Fruit fly (Drosophila melanogaster) whole organism, embryonic: ENCODE results near the gene CG7320.

Experiments
- Asciz ChIP-seq: fragments of 200-800 bp; sonication (Bioruptor generic); optimal IDR thresholded peaks from 2 replicates; lab custom pipeline; 2017; ENCODE audit warnings: missing biosample characterization, mild to moderate bottlenecking, missing genetic modification characterization, missing genetic modification reagents
- Atf-2 ChIP-seq: fragments of 200-800 bp; sonication (Bioruptor generic); optimal IDR thresholded peaks from 2 replicates; lab custom pipeline; 2016; ENCODE audit warnings: missing biosample characterization, missing genetic modification characterization
- Atf3 ChIP-seq: fragments of 200-800 bp; sonication (Bioruptor generic); optimal IDR thresholded peaks from 3 replicates; lab custom pipeline; 2016; ENCODE audit warnings: missing biosample characterization, missing genetic modification characterization
- B-H2 ChIP-seq: fragments of 200-800 bp; sonication (Bioruptor generic); optimal IDR thresholded peaks from 2 replicates; lab custom pipeline; 2018; ENCODE audit warnings: missing biosample characterization, mild to moderate bottlenecking, missing genetic modification characterization
- CG10147 ChIP-seq: fragments of 200-800 bp; sonication (Bioruptor generic); optimal IDR thresholded peaks from 2 replicates; lab custom pipeline; 2019; ENCODE audit warnings: missing biosample characterization, mild to moderate bottlenecking, missing genetic modification characterization, moderate library complexity
- CG1024 ChIP-seq: fragments of 200-800 bp; sonication (Bioruptor generic); IDR thresholded peaks from 2 replicates; pipeline ENCODE4 v1.3.6; 2022; ENCODE audit warnings: missing biosample characterization, missing genetic modification characterization
- CG10462 ChIP-seq: fragments of 200-800 bp; sonication (Bioruptor generic); optimal IDR thresholded peaks from 2 replicates; lab custom pipeline; 2016; ENCODE audit warnings: missing biosample characterization, missing genetic modification characterization
- CG11398 ChIP-seq: fragments of 200-800 bp; sonication (Bioruptor generic); optimal IDR thresholded peaks from 2 replicates; lab custom pipeline; 2016; ENCODE audit warnings: missing biosample characterization, missing genetic modification characterization
- CG12071 ChIP-seq: fragments of 200-800 bp; sonication (Bioruptor generic); optimal IDR thresholded peaks from 3 replicates; lab custom pipeline; 2018; ENCODE audit warnings: missing biosample characterization, mild to moderate bottlenecking, missing genetic modification characterization
- CG13775 ChIP-seq: fragments of 200-800 bp; sonication (Bioruptor generic); optimal IDR thresholded peaks from 3 replicates; lab custom pipeline; 2017; ENCODE audit warnings: missing biosample characterization, mild to moderate bottlenecking, missing genetic modification characterization
- CG13894 ChIP-seq: fragments of 200-800 bp; sonication (Bioruptor generic); optimal IDR thresholded peaks from 3 replicates; lab custom pipeline; 2018; ENCODE audit warnings: missing biosample characterization, mild to moderate bottlenecking, missing genetic modification characterization, moderate library complexity
- CG15269 ChIP-seq: fragments of 200-800 bp; sonication (Bioruptor generic); optimal IDR thresholded peaks from 2 replicates; lab custom pipeline; 2018; ENCODE audit warnings: missing biosample characterization, mild to moderate bottlenecking, missing genetic modification characterization, moderate library complexity
- CG2199 ChIP-seq: fragments of 200-800 bp; sonication (Bioruptor generic); IDR thresholded peaks from 3 replicates; pipeline ENCODE4 v1.3.6; 2022; ENCODE audit warnings: missing biosample characterization, missing genetic modification characterization
- CG32532 ChIP-seq: fragments of 200-800 bp; sonication (Bioruptor generic); IDR thresholded peaks from 2 replicates; pipeline ENCODE4 v1.3.6; 2022; ENCODE audit warnings: missing biosample characterization, missing genetic modification characterization
- CG32772 ChIP-seq: fragments of 200-800 bp; sonication (Bioruptor generic); IDR thresholded peaks from 2 replicates; pipeline ENCODE4 v1.3.6; 2022; ENCODE audit warnings: missing biosample characterization, missing genetic modification characterization
- CG4282 ChIP-seq: fragments of 200-800 bp; sonication (Bioruptor generic); optimal IDR thresholded peaks from 2 replicates; lab custom pipeline; 2016; ENCODE audit warnings: missing biosample characterization, missing genetic modification characterization
- CG4617 ChIP-seq: fragments of 200-800 bp; sonication (Bioruptor generic); optimal IDR thresholded peaks from 3 replicates; lab custom pipeline; 2016; ENCODE audit warnings: missing biosample characterization, missing genetic modification characterization, borderline replicate concordance
- CG7987 ChIP-seq: fragments of 200-800 bp; sonication (Bioruptor generic); optimal IDR thresholded peaks from 2 replicates; lab custom pipeline; 2018; ENCODE audit warnings: missing biosample characterization, mild to moderate bottlenecking, missing genetic modification characterization, moderate library complexity
- D ChIP-seq, 2 experiments: fragments of 200-800 bp in 1 of 2; fragments of >200 bp in 1 of 2; sonication (Bioruptor generic) in 1 of 2; optimal IDR thresholded peaks; 2 replicates in 1 of 2; 3 replicates in 1 of 2; lab custom pipeline; 2017; ENCODE audit warnings: mild to moderate bottlenecking in 1 of 2, missing biosample characterization in 1 of 2, missing genetic modification characterization in 1 of 2, missing genetic modification reagents in 1 of 2
- D19B ChIP-seq: fragments of 200-800 bp; sonication (Bioruptor generic); optimal IDR thresholded peaks from 2 replicates; lab custom pipeline; 2017; ENCODE audit warnings: missing biosample characterization, mild to moderate bottlenecking, missing genetic modification characterization
- Doc2 ChIP-seq: fragments of 200-800 bp; sonication (Bioruptor generic); IDR thresholded peaks from 2 replicates; pipeline ENCODE4 v1.3.6; 2022; ENCODE audit warnings: missing biosample characterization, missing genetic modification characterization
- Fer3 ChIP-seq: fragments of 200-800 bp; sonication (Bioruptor generic); optimal IDR thresholded peaks from 2 replicates; lab custom pipeline; 2018; ENCODE audit warnings: missing biosample characterization, mild to moderate bottlenecking, missing genetic modification characterization, moderate library complexity
- Kr ChIP-seq: fragments of 200-800 bp; sonication (Bioruptor generic); optimal IDR thresholded peaks from 2 replicates; lab custom pipeline; 2017; ENCODE audit warnings: missing biosample characterization, mild to moderate bottlenecking, missing genetic modification characterization
- Rfx ChIP-seq: fragments of 200-800 bp; sonication (Bioruptor generic); IDR thresholded peaks from 2 replicates; pipeline ENCODE4 v1.3.6; 2022; ENCODE audit warnings: missing biosample characterization, missing genetic modification characterization
- Ssrp ChIP-seq: fragments of 200-800 bp; sonication (Bioruptor generic); optimal IDR thresholded peaks from 2 replicates; lab custom pipeline; 2018; ENCODE audit warnings: missing biosample characterization, mild to moderate bottlenecking, missing genetic modification characterization, moderate library complexity
- Vsx1 ChIP-seq: fragments of 200-800 bp; sonication (Bioruptor generic); optimal IDR thresholded peaks from 2 replicates; lab custom pipeline; 2017; ENCODE audit warnings: missing biosample characterization, mild to moderate bottlenecking, missing genetic modification characterization, missing genetic modification reagents
- Xrp1 ChIP-seq: fragments of 200-800 bp; sonication (Bioruptor generic); IDR thresholded peaks from 2 replicates; pipeline ENCODE4 v1.3.6; 2022; ENCODE audit warnings: missing biosample characterization, missing genetic modification characterization
- abd-A ChIP-seq: fragments of 200-800 bp; sonication (Bioruptor generic); optimal IDR thresholded peaks from 3 replicates; lab custom pipeline; 2019; ENCODE audit warnings: missing biosample characterization, mild to moderate bottlenecking, missing genetic modification characterization, moderate library complexity
- ac ChIP-seq: fragments of 200-800 bp; sonication (Bioruptor generic); optimal IDR thresholded peaks from 3 replicates; lab custom pipeline; 2017; ENCODE audit warnings: missing biosample characterization, mild to moderate bottlenecking, missing genetic modification characterization
- az2 ChIP-seq: fragments of 200-800 bp; sonication (Bioruptor generic); optimal IDR thresholded peaks from 3 replicates; lab custom pipeline; 2016; ENCODE audit warnings: missing biosample characterization, missing genetic modification characterization
- caup ChIP-seq: fragments of 200-800 bp; sonication (Bioruptor generic); optimal IDR thresholded peaks from 3 replicates; lab custom pipeline; 2017; ENCODE audit warnings: missing biosample characterization, mild to moderate bottlenecking, missing genetic modification characterization, moderate library complexity; ENCODE audit not compliant: severe bottlenecking
- crc ChIP-seq: fragments of 200-800 bp; sonication (Bioruptor generic); optimal IDR thresholded peaks from 2 replicates; lab custom pipeline; 2016; ENCODE audit warnings: missing biosample characterization, missing genetic modification characterization
- croc ChIP-seq: fragments of 200-800 bp; sonication (Bioruptor generic); conservative IDR thresholded peaks from 3 replicates; pipeline ENCODE4 v1.3.6; 2022; ENCODE audit warnings: missing biosample characterization, missing genetic modification characterization
- dysf ChIP-seq: fragments of 200-800 bp; sonication (Bioruptor generic); IDR thresholded peaks from 3 replicates; pipeline ENCODE4 v1.3.6; 2022; ENCODE audit warnings: missing biosample characterization, missing genetic modification characterization
- esg ChIP-seq: fragments of 200-800 bp; sonication (Bioruptor generic); conservative IDR thresholded peaks from 2 replicates; pipeline ENCODE4 v1.3.6; 2022; ENCODE audit warnings: missing biosample characterization, missing genetic modification characterization
- ftz-f1 ChIP-seq: fragments of 200-800 bp; sonication (Bioruptor generic); optimal IDR thresholded peaks from 2 replicates; lab custom pipeline; 2016; ENCODE audit warnings: missing biosample characterization, missing genetic modification characterization
- gcm2 ChIP-seq: fragments of 200-800 bp; sonication (Bioruptor generic); optimal IDR thresholded peaks from 2 replicates; lab custom pipeline; 2016; ENCODE audit warnings: missing biosample characterization, missing genetic modification characterization
- gem ChIP-seq: fragments of 200-800 bp; sonication (Bioruptor generic); optimal IDR thresholded peaks from 2 replicates; lab custom pipeline; 2019; ENCODE audit warnings: missing biosample characterization, mild to moderate bottlenecking, missing genetic modification characterization, moderate library complexity
- gro ChIP-seq: fragments of 200-800 bp; sonication (Bioruptor generic); optimal IDR thresholded peaks from 2 replicates; lab custom pipeline; 2016; ENCODE audit warnings: missing biosample characterization, missing genetic modification characterization
- hkb ChIP-seq, 2 experiments: fragments of 200-800 bp in 1 of 2; fragments of >200 bp in 1 of 2; sonication (Bioruptor generic) in 1 of 2; IDR thresholded peaks in 1 of 2; optimal IDR thresholded peaks in 1 of 2; 2 replicates each; pipeline versions ENCODE4 v1.3.6 to Lab custom; 2017 to 2022; ENCODE audit warnings: missing biosample characterization in 1 of 2, missing genetic modification characterization in 1 of 2
- lola ChIP-seq, 3 experiments: fragments of >200 bp in 2 of 3; fragments of 200-800 bp in 1 of 3; sonication (Bioruptor generic) in 1 of 3; optimal IDR thresholded peaks; 2 replicates each; lab custom pipeline; 2017 to 2019; ENCODE audit warnings: missing biosample characterization in 3 of 3, missing genetic modification characterization in 3 of 3, mild to moderate bottlenecking in 1 of 3, moderate library complexity in 1 of 3
- pita ChIP-seq: fragments of 200-800 bp; sonication (Bioruptor generic); optimal IDR thresholded peaks from 2 replicates; lab custom pipeline; 2017; ENCODE audit warnings: missing biosample characterization, mild to moderate bottlenecking, missing genetic modification characterization
- sqz ChIP-seq: fragments of 200-800 bp; sonication (Bioruptor generic); optimal IDR thresholded peaks from 3 replicates; lab custom pipeline; 2018; ENCODE audit warnings: missing biosample characterization, mild to moderate bottlenecking, missing genetic modification characterization
- sr ChIP-seq: fragments of 200-800 bp; sonication (Bioruptor generic); IDR thresholded peaks from 3 replicates; pipeline ENCODE4 v1.3.6; 2022; ENCODE audit warnings: missing biosample characterization, missing genetic modification characterization
- tio ChIP-seq: fragments of 200-800 bp; sonication (Bioruptor generic); optimal IDR thresholded peaks from 2 replicates; lab custom pipeline; 2017; ENCODE audit warnings: missing biosample characterization, missing genetic modification characterization, inconsistent platforms
- trem ChIP-seq: fragments of 200-800 bp; optimal IDR thresholded peaks from 3 replicates; lab custom pipeline; 2019; ENCODE audit warnings: missing biosample characterization, mild to moderate bottlenecking, missing genetic modification characterization, moderate library complexity
- zen ChIP-seq: fragments of 200-800 bp; sonication (Bioruptor generic); optimal IDR thresholded peaks from 3 replicates; lab custom pipeline; 2018; ENCODE audit warnings: missing biosample characterization, mild to moderate bottlenecking, missing genetic modification characterization, moderate library complexity

Gene CG7320

DNA sequence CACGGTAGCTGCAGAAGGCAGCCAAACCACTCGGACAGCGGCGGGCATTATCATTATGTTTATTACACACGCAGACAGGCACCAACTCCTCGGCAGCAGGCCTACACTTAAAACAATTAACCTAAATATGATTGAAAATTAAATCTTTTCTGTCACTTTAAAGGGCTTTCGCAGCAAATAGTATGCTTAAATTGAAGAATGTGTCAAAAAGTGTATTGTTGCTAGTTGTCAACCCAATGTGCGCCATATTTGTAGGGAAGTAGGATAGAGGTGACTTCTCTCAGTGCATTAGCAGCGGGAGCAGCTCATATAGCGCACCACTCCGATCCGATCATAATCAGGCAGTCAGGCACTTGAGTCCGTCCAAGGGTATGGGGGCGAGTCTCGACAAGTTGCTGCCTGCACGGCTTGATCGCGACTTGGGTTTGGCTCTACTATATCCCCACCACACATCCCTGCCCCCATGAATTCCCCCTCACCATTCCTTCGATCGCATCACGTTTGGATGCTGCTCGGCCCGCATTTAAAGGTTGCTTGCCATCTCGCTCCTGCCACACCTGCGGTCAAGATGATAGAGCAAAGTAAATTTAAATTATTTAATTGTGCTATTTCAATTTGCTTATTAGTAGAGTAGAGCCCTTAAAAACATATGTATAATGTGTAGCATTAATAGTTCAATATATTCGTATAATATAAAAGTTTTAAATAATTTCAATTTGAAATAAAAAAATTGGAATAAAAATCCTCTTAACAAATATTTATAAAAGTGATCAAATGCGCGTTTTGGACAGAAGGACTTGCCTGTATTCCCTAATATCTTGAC lies 34.7 kb downstream of the CG7320 start (continued):
- TF ChIP-seq CG32772 (GFP tag; lab: Robert Waterston, UW) (peak; percentile 81), Doc2 (no peak), CG13894 (tag; lab: Kevin White, UChicago) (no peak), CG10147 (GFP tag; lab: Kevin White, UChicago) (peak; percentile 79), esg (GFP tag; lab: Robert Waterston, UW) (peak; percentile 82), crc (peak; percentile 83), D (optimal IDR thresholded peaks at IDR 0.05; lab: Kevin White, UChicago) (no peak), D (GFP tag; optimal IDR thresholded peaks at IDR 0.05; lab: Kevin White, UChicago) (peak; percentile 84), Kr (peak; percentile 29), Fer3 (tag; lab: Kevin White, UChicago) (peak; percentile 57), CG10462 (GFP tag; lab: Kevin White, UChicago) (peak; percentile 78), dysf (peak; percentile 77), Rfx (GFP tag; lab: Robert Waterston, UW) (peak; percentile 45; the same call in 1 of the 2 replicates), CG13775 (GFP tag; lab: Kevin White, UChicago) (peak; percentile 72), abd-A (tag; lab: Kevin White, UChicago) (peak; percentile 56), Ssrp (tag; lab: Kevin White, UChicago) (peak; percentile 90), CG32532 (peak; percentile 46), CG2199 (peak; percentile 66; the same call in 1 of the 3 replicates), croc (GFP tag; lab: Robert Waterston, UW) (peak; percentile 89), CG7987 (peak; percentile 3), Xrp1 (GFP tag; lab: Robert Waterston, UW) (peak; percentile 97), pita (no peak), az2 (peak; percentile 92), Asciz (GFP tag; lab: Kevin White, UChicago) (peak; percentile 81), Atf3 (GFP tag; lab: Kevin White, UChicago) (peak; percentile 92), Atf-2 (peak; percentile 88), CG12071 (GFP tag; lab: Kevin White, UChicago) (peak; percentile 76), tio (GFP tag; lab: Kevin White, UChicago) (peak; percentile 71), CG15269 (tag; lab: Kevin White, UChicago) (peak; percentile 86), sr (GFP tag; lab: Robert Waterston, UW) (no peak), ftz-f1 (no peak), B-H2 (GFP tag; lab: Kevin White, UChicago) (no peak), CG1024 (GFP tag; lab: Robert Waterston, UW) (peak; percentile 84), D19B (GFP tag; lab: Kevin White, UChicago) (peak; percentile 2), caup (GFP tag; lab: Kevin White, UChicago) (peak; percentile 52), sqz (GFP tag; lab: Kevin White, UChicago) (peak; percentile 12), CG4617 (peak; percentile 60), trem (tag; lab: Kevin White, UChicago) (peak; percentile 92), gcm2 (peak; percentile 71), hkb (optimal IDR thresholded peaks at IDR 0.05; lab: Kevin White, UChicago) (no peak), hkb (GFP tag; IDR thresholded peaks at IDR 0.05; lab: Robert Waterston, UW) (peak; percentile 87), gro (GFP tag; lab: Kevin White, UChicago) (no peak), CG4282 (GFP tag; lab: Kevin White, UChicago) (peak; percentile 81), CG11398 (GFP tag; lab: Kevin White, UChicago) (peak; percentile 90), zen (tag; lab: Kevin White, UChicago) (peak; percentile 77), gem (tag; lab: Kevin White, UChicago) (peak; percentile 92), Vsx1 (GFP tag; lab: Kevin White, UChicago) (peak; percentile 47), ac (GFP tag; lab: Kevin White, UChicago) (peak; percentile 89), lola (GFP tag; optimal IDR thresholded peaks at IDR 0.05; lab: Kevin White, UChicago) (peak in 1 of 3 experiments; percentile 93)
